Worm (Caenorhabditis elegans) whole organism, late embryonic: ENCODE results near the gene C38D4.7.

Source experiments
- C08G9.2 ChIP-seq: sonication (generic microtip); optimal IDR thresholded peaks from 2 replicates; lab custom pipeline; 2016; ENCODE audit warnings: mild to moderate bottlenecking, missing genetic modification characterization, moderate library complexity, missing compliant biosample characterization
- C38D4.7 ChIP-seq: fragments of 200-800 bp; sonication (Bioruptor generic); optimal IDR thresholded peaks from 2 replicates; lab custom pipeline; 2018; ENCODE audit warnings: mild to moderate bottlenecking, missing genetic modification characterization, moderate library complexity, missing compliant biosample characterization
- F13H6.1 ChIP-seq: sonication (generic microtip); optimal IDR thresholded peaks from 2 replicates; lab custom pipeline; 2016; ENCODE audit warnings: missing genetic modification characterization, missing compliant biosample characterization
- Y22D7AL.16 ChIP-seq: sonication (generic microtip); optimal IDR thresholded peaks from 2 replicates; lab custom pipeline; 2016; ENCODE audit warnings: missing genetic modification characterization, missing compliant biosample characterization
- ama-1 ChIP-seq: fragments of 150-350 bp; optimal IDR thresholded peaks from 2 replicates; lab custom pipeline; 2014
- ceh-18 ChIP-seq: sonication (generic microtip); optimal IDR thresholded peaks from 2 replicates; lab custom pipeline; 2016; ENCODE audit warnings: missing genetic modification characterization, missing compliant biosample characterization
- ceh-19 ChIP-seq: fragments of 200-800 bp; sonication (Bioruptor generic); optimal IDR thresholded peaks from 2 replicates; lab custom pipeline; 2018; ENCODE audit warnings: mild to moderate bottlenecking, missing genetic modification characterization, missing compliant biosample characterization
- ceh-2 ChIP-seq: sonication (generic microtip); optimal IDR thresholded peaks from 2 replicates; lab custom pipeline; 2016; ENCODE audit warnings: missing genotype, missing genetic modification characterization, missing compliant biosample characterization
- ceh-34 ChIP-seq: sonication (generic microtip); optimal IDR thresholded peaks from 2 replicates; lab custom pipeline; 2016; ENCODE audit warnings: mild to moderate bottlenecking, missing genetic modification characterization, missing compliant biosample characterization
- ceh-45 ChIP-seq: fragments of 200-800 bp; sonication (Bioruptor generic); IDR thresholded peaks from 2 replicates; pipeline ENCODE4 v1.3.6; 2022; ENCODE audit warnings: missing genetic modification reagents, missing genetic modification characterization, missing compliant biosample characterization
- ceh-48 ChIP-seq: sonication (generic microtip); optimal IDR thresholded peaks from 2 replicates; lab custom pipeline; 2016; ENCODE audit warnings: missing genetic modification characterization, inconsistent platforms, missing compliant biosample characterization
- ceh-6 ChIP-seq: fragments of 200-800 bp; sonication (Bioruptor generic); optimal IDR thresholded peaks from 2 replicates; lab custom pipeline; 2018; ENCODE audit warnings: mild to moderate bottlenecking, missing genetic modification characterization, missing compliant biosample characterization
- ceh-9 ChIP-seq: sonication (generic microtip); optimal IDR thresholded peaks from 2 replicates; lab custom pipeline; 2016; ENCODE audit warnings: mild to moderate bottlenecking, missing genetic modification characterization, inconsistent platforms, missing compliant biosample characterization
- che-1 ChIP-seq: sonication (generic microtip); optimal IDR thresholded peaks from 2 replicates; lab custom pipeline; 2016; ENCODE audit warnings: mild to moderate bottlenecking, missing genetic modification characterization, missing compliant biosample characterization
- dve-1 ChIP-seq: sonication (generic microtip); optimal IDR thresholded peaks from 2 replicates; lab custom pipeline; 2017; ENCODE audit warnings: antibody characterized with exemption, mild to moderate bottlenecking, missing genetic modification characterization, missing compliant biosample characterization
- elt-2 ChIP-seq: sonication (generic microtip); optimal IDR thresholded peaks from 2 replicates; lab custom pipeline; 2016; ENCODE audit warnings: missing genetic modification reagents, missing genetic modification characterization, missing compliant biosample characterization
- elt-4 ChIP-seq: sonication (generic microtip); optimal IDR thresholded peaks from 2 replicates; lab custom pipeline; 2016; ENCODE audit warnings: missing genetic modification characterization, missing compliant biosample characterization
- ets-4 ChIP-seq: sonication (generic microtip); optimal IDR thresholded peaks from 2 replicates; lab custom pipeline; 2016; ENCODE audit warnings: missing genetic modification characterization, missing compliant biosample characterization
- fax-1 ChIP-seq: sonication (generic microtip); optimal IDR thresholded peaks from 2 replicates; lab custom pipeline; 2016; ENCODE audit warnings: missing genotype, missing genetic modification characterization, missing compliant biosample characterization
- fkh-10 ChIP-seq: fragments of 150-350 bp; optimal IDR thresholded peaks from 2 replicates; lab custom pipeline; 2014; ENCODE audit warnings: missing biosample characterization, missing genetic modification reagents, missing genetic modification characterization
- fkh-6 ChIP-seq: sonication (generic microtip); optimal IDR thresholded peaks from 2 replicates; lab custom pipeline; 2016; ENCODE audit warnings: missing genetic modification characterization, missing compliant biosample characterization
- gmeb-2 ChIP-seq: sonication (generic microtip); optimal IDR thresholded peaks from 2 replicates; lab custom pipeline; 2016; ENCODE audit warnings: missing genetic modification characterization, inconsistent platforms, missing compliant biosample characterization
- hlh-13 ChIP-seq: fragments of 200-800 bp; sonication (Bioruptor generic); optimal IDR thresholded peaks from 2 replicates; lab custom pipeline; 2018; ENCODE audit warnings: mild to moderate bottlenecking, missing genetic modification characterization, missing compliant biosample characterization
- hlh-15 ChIP-seq: sonication (generic microtip); optimal IDR thresholded peaks from 2 replicates; lab custom pipeline; 2016; ENCODE audit warnings: missing genetic modification characterization, missing compliant biosample characterization
- hlh-30 ChIP-seq: sonication (generic microtip); optimal IDR thresholded peaks from 2 replicates; lab custom pipeline; 2017; ENCODE audit warnings: antibody characterized with exemption, missing genetic modification characterization, missing compliant biosample characterization; ENCODE audit not compliant: insufficient read depth
- hlh-6 ChIP-seq: sonication (generic microtip); optimal IDR thresholded peaks from 2 replicates; lab custom pipeline; 2016; ENCODE audit warnings: missing genotype, missing genetic modification characterization, missing compliant biosample characterization
- lim-6 ChIP-seq: sonication (generic microtip); optimal IDR thresholded peaks from 2 replicates; lab custom pipeline; 2016; ENCODE audit warnings: missing genetic modification characterization, missing compliant biosample characterization
- madf-2 ChIP-seq: sonication (generic microtip); optimal IDR thresholded peaks from 2 replicates; lab custom pipeline; 2017; ENCODE audit warnings: missing genetic modification characterization, missing compliant biosample characterization
- mec-3 ChIP-seq: sonication (generic microtip); optimal IDR thresholded peaks from 2 replicates; lab custom pipeline; 2016; ENCODE audit warnings: borderline replicate concordance, missing genetic modification characterization, missing compliant biosample characterization
- nhr-11 ChIP-seq: fragments of 150-350 bp; optimal IDR thresholded peaks from 2 replicates; lab custom pipeline; 2014; ENCODE audit warnings: missing biosample characterization, missing genetic modification characterization
- pag-3 ChIP-seq: sonication (generic microtip); optimal IDR thresholded peaks from 2 replicates; lab custom pipeline; 2016; ENCODE audit warnings: missing compliant biosample characterization, missing genetic modification characterization, borderline replicate concordance
- pat-9 ChIP-seq: fragments of 200-800 bp; sonication (Bioruptor generic); optimal IDR thresholded peaks from 2 replicates; lab custom pipeline; 2018; ENCODE audit warnings: mild to moderate bottlenecking, missing genetic modification characterization, moderate library complexity, missing compliant biosample characterization
- pax-1 ChIP-seq: fragments of 150-350 bp; optimal IDR thresholded peaks from 2 replicates; lab custom pipeline; 2014; ENCODE audit warnings: missing biosample characterization, missing genetic modification characterization
- pha-4 ChIP-seq: fragments of 150-350 bp; optimal IDR thresholded peaks from 2 replicates; lab custom pipeline; 2018; ENCODE audit warnings: missing biosample characterization, missing genetic modification reagents, missing genetic modification characterization
- pqm-1 ChIP-seq: sonication (generic microtip); optimal IDR thresholded peaks from 2 replicates; lab custom pipeline; 2016; ENCODE audit warnings: missing genetic modification characterization, missing compliant biosample characterization
- pros-1 ChIP-seq: fragments of 150-350 bp; optimal IDR thresholded peaks from 2 replicates; lab custom pipeline; 2014; ENCODE audit warnings: missing biosample characterization, missing genetic modification reagents, missing genetic modification characterization
- ref-2 ChIP-seq: sonication (generic microtip); optimal IDR thresholded peaks from 2 replicates; lab custom pipeline; 2016; ENCODE audit warnings: missing genetic modification characterization, missing compliant biosample characterization
- sox-2 ChIP-seq: fragments of 200-800 bp; sonication (Bioruptor generic); IDR thresholded peaks from 2 replicates; pipeline ENCODE4 v1.3.6; 2022; ENCODE audit warnings: missing genetic modification reagents, missing genetic modification characterization, missing compliant biosample characterization
- syd-9 ChIP-seq: sonication (generic microtip); optimal IDR thresholded peaks from 2 replicates; lab custom pipeline; 2016; ENCODE audit warnings: mild to moderate bottlenecking, missing genetic modification characterization, moderate library complexity, missing compliant biosample characterization
- ttx-3 ChIP-seq: sonication (generic microtip); optimal IDR thresholded peaks from 2 replicates; lab custom pipeline; 2016; ENCODE audit warnings: missing genetic modification reagents, missing genetic modification characterization, missing compliant biosample characterization
- unc-42 ChIP-seq: sonication (generic microtip); optimal IDR thresholded peaks from 2 replicates; lab custom pipeline; 2016; ENCODE audit warnings: missing genotype, missing genetic modification characterization, missing compliant biosample characterization
- zip-5 ChIP-seq: sonication (generic microtip); optimal IDR thresholded peaks from 2 replicates; lab custom pipeline; 2016; ENCODE audit warnings: missing genetic modification characterization, missing compliant biosample characterization
- ztf-16 ChIP-seq: sonication (generic microtip); optimal IDR thresholded peaks from 2 replicates; lab custom pipeline; 2017; ENCODE audit warnings: missing genetic modification characterization, missing compliant biosample characterization

The C38D4.7 gene

DNA sequence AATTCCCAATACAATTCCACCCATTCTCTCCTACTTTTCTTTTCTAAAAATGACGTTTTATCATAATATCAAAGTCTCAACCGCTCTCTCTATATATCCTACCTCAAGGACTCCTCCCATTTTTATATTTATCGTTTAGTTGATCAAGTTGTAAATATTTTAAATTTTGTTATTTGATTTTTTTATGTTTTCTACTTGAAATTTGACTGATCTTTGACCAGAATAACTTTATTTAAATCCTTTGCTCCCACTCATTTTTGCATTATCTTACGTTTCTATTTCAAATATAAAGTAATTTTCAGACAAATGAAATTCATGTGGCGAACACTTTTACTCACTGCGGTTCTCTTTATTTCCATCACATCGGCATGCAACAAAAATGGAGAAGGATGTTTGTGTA lies 26.3 kb upstream of the C38D4.7 start, which contains the start of the genes acbp-7 and F26A1.19:
Gene acbp-7 (plus strand): TSS at position 301 of the 400 bp plus-strand sequence.
Gene F26A1.19 (plus strand): TSS at position 303 of the 400 bp plus-strand sequence.
- TF ChIP-seq elt-2 (no peak), sox-2 (no peak), pha-4 (tag; lab: Kevin White, UChicago) (no peak), gmeb-2 (tag; lab: Kevin White, UChicago) (no peak), hlh-13 (GFP tag; lab: Kevin White, UChicago) (no peak), fkh-10 (no peak), elt-4 (tag; lab: Kevin White, UChicago) (no peak), nhr-11 (tag; lab: Kevin White, UChicago) (no peak), pax-1 (tag; lab: Kevin White, UChicago) (no peak), fax-1 (tag; lab: Kevin White, UChicago) (no peak), ceh-19 (GFP tag; lab: Kevin White, UChicago) (no peak), unc-42 (no peak), pat-9 (tag; lab: Kevin White, UChicago) (no peak)

DNA sequence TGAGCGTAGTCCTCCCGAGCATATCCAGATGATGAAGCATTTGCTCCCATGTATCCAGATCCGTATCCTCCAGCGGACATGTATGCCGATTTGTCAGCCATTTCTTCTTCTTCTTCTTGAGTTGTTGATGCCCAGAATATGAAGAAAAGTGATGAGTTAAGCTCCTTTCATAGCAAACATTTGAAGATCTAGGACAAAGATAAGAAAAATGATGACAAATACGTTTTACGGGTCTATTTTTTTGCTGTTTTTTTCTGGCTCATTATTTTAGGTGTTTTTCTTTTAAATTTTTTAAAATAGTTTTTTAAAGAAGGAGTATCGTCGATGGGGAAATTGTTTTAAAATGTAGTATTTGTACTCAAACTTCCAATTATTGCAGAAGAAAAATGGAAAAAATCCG lies 19.1 kb upstream of the C38D4.7 start, which contains the start of gene nspd-9:
Gene nspd-9 (minus strand): TSS at position 101 of the 400 bp plus-strand sequence.
- no peak for TF ChIP-seq pros-1 (tag; lab: Kevin White, UChicago)
- no peak for TF ChIP-seq ref-2
- no peak for TF ChIP-seq zip-5
- TF ChIP-seq ama-1 (lab: Kevin White, UChicago) = no peak
- no peak for TF ChIP-seq ceh-48 (tag; lab: Kevin White, UChicago)
- TF ChIP-seq ztf-16 (tag; lab: Kevin White, UChicago) = no peak
- TF ChIP-seq che-1 = no peak
- no peak for TF ChIP-seq hlh-6 (tag; lab: Kevin White, UChicago)
- no peak for TF ChIP-seq ceh-45 (GFP tag; lab: Robert Waterston, UW)
- TF ChIP-seq ceh-2 (tag; lab: Kevin White, UChicago) = no peak
- no peak for TF ChIP-seq nhr-11 (tag; lab: Kevin White, UChicago)
- no peak for TF ChIP-seq mec-3
- no peak for TF ChIP-seq fkh-6 (tag; lab: Kevin White, UChicago)
- TF ChIP-seq ceh-6 (GFP tag; lab: Kevin White, UChicago) = no peak
- no peak for TF ChIP-seq pag-3 (tag; lab: Kevin White, UChicago)
- TF ChIP-seq F13H6.1 (tag; lab: Kevin White, UChicago) = no peak
- TF ChIP-seq Y22D7AL.16 (tag; lab: Kevin White, UChicago) = no peak
- no peak for TF ChIP-seq madf-2 (tag; lab: Kevin White, UChicago)
- TF ChIP-seq gmeb-2 (tag; lab: Kevin White, UChicago) = no peak

DNA sequence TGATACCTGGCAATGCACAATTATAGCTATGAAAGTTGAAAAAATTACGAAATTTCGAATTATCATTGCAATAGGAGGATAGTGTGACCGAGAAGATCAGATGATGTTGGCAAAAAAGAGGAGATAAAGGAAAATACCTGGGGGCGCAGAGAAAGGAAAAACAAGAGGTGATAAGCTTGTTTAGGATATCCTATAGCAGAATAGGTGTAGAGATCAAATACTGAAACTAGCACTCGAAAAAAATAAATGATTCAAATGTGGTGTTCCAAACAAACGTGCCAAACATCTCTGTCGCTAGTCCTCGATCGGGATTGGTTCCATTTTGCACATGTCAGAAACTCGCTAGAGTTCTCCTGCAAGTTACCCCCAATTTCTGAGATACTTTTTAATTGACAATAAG lies 18.3 kb upstream of the C38D4.7 start, which contains the start of gene F26A1.9:
Gene F26A1.9 (minus strand): TSS at position 101 of the 400 bp plus-strand sequence.
- TF ChIP-seq ref-2 (no peak), ceh-48 (tag; lab: Kevin White, UChicago) (no peak), ztf-16 (tag; lab: Kevin White, UChicago) (no peak), dve-1 (tag; lab: Kevin White, UChicago) (no peak), hlh-15 (no peak), ceh-34 (tag; lab: Kevin White, UChicago) (no peak), C38D4.7 (no peak), pax-1 (tag; lab: Kevin White, UChicago) (no peak), ttx-3 (tag; lab: Kevin White, UChicago) (no peak), syd-9 (no peak)

DNA sequence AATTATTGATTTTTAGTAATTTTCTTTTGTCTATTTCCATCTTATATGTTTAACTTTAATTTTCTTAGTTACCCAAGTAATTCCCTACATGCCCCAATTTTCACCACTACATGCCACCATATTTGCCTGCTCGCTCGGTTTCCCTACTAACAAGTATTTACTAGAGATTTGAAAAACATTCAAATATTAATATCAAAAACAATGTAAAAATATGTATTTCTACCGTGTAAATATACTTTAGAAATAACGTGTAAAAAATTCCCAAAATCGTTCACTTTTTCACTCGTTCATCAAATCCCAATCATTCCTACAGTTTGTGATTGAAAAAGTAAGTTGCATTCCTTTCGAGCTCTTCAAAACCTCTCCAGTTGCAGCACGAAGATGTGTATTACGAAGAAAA lies 15.5 kb upstream of the C38D4.7 start, which contains the start of gene F26A1.3:
Gene F26A1.3 (plus strand): TSS at position 301 of the 400 bp plus-strand sequence.
- TF ChIP-seq elt-2 (no peak), ceh-9 (tag; lab: Kevin White, UChicago) (no peak), ceh-48 (tag; lab: Kevin White, UChicago) (no peak), pag-3 (tag; lab: Kevin White, UChicago) (no peak), ceh-18 (tag; lab: Kevin White, UChicago) (no peak), ztf-16 (tag; lab: Kevin White, UChicago) (no peak), ceh-34 (tag; lab: Kevin White, UChicago) (no peak), lim-6 (tag; lab: Kevin White, UChicago) (no peak), pros-1 (tag; lab: Kevin White, UChicago) (no peak), pax-1 (tag; lab: Kevin White, UChicago) (no peak), C08G9.2 (no peak), ets-4 (tag; lab: Kevin White, UChicago) (no peak), sox-2 (no peak), zip-5 (no peak), pqm-1 (tag; lab: Kevin White, UChicago) (no peak), hlh-30 (tag; lab: Kevin White, UChicago) (no peak)
- TF ChIP-seq, all 69 proteins: peak for 0
